Fruit fly (Drosophila melanogaster) whole organism, embryonic: Measurements from ENCODE around the gene klg.

ENCODE experiments used
- Antp ChIP-seq: fragments of 200-800 bp; sonication (Bioruptor generic); optimal IDR thresholded peaks from 3 replicates; lab custom pipeline; 2016; ENCODE audit warnings: missing biosample characterization, missing genetic modification characterization
- CG10267 ChIP-seq: fragments of 200-800 bp; sonication (Bioruptor generic); optimal IDR thresholded peaks from 2 replicates; lab custom pipeline; 2018; ENCODE audit warnings: missing biosample characterization, mild to moderate bottlenecking, missing genetic modification characterization, moderate library complexity
- CG11085 ChIP-seq: fragments of 200-800 bp; sonication (Bioruptor generic); IDR thresholded peaks from 2 replicates; pipeline ENCODE4 v1.3.6; 2022; ENCODE audit warnings: missing biosample characterization, missing genetic modification characterization
- CG12155 ChIP-seq: fragments of 200-800 bp; sonication (Bioruptor generic); optimal IDR thresholded peaks from 3 replicates; lab custom pipeline; 2016; ENCODE audit warnings: missing biosample characterization, missing genetic modification characterization
- CG13424 ChIP-seq: fragments of 200-800 bp; sonication (Bioruptor generic); optimal IDR thresholded peaks from 2 replicates; lab custom pipeline; 2019; ENCODE audit warnings: missing biosample characterization, mild to moderate bottlenecking, missing genetic modification characterization, moderate library complexity
- CG14710 ChIP-seq: fragments of 200-800 bp; sonication (Bioruptor generic); optimal IDR thresholded peaks from 3 replicates; lab custom pipeline; 2019; ENCODE audit warnings: missing biosample characterization, mild to moderate bottlenecking, missing genetic modification characterization, moderate library complexity
- CG15601 ChIP-seq: fragments of 200-800 bp; sonication (Bioruptor generic); optimal IDR thresholded peaks from 3 replicates; lab custom pipeline; 2019; ENCODE audit warnings: missing biosample characterization, mild to moderate bottlenecking, missing genetic modification characterization, moderate library complexity
- CG17186 ChIP-seq: fragments of 200-800 bp; sonication (Bioruptor generic); optimal IDR thresholded peaks from 3 replicates; lab custom pipeline; 2017; ENCODE audit warnings: missing biosample characterization, missing genetic modification reagents, missing genetic modification characterization
- CG17328 ChIP-seq: fragments of 200-800 bp; sonication (Bioruptor generic); IDR thresholded peaks from 2 replicates; pipeline ENCODE4 v1.3.6; 2022; ENCODE audit warnings: missing biosample characterization, missing genetic modification characterization
- CG18262 ChIP-seq: fragments of 200-800 bp; optimal IDR thresholded peaks from 3 replicates; lab custom pipeline; 2019; ENCODE audit warnings: missing biosample characterization, mild to moderate bottlenecking, missing genetic modification characterization, moderate library complexity
- CG18764 ChIP-seq: fragments of 200-800 bp; sonication (Bioruptor generic); optimal IDR thresholded peaks from 3 replicates; lab custom pipeline; 2016; ENCODE audit warnings: missing biosample characterization, missing genetic modification characterization
- CG3163 ChIP-seq: fragments of 200-800 bp; sonication (Bioruptor generic); optimal IDR thresholded peaks from 3 replicates; lab custom pipeline; 2016; ENCODE audit warnings: missing biosample characterization, missing genetic modification characterization
- CG4820 ChIP-seq: fragments of 200-800 bp; sonication (Bioruptor generic); optimal IDR thresholded peaks from 3 replicates; lab custom pipeline; 2016; ENCODE audit warnings: missing biosample characterization, missing genetic modification characterization
- CG5953 ChIP-seq: fragments of 200-800 bp; sonication (Bioruptor generic); IDR thresholded peaks from 2 replicates; pipeline ENCODE4 v1.3.6; 2022; ENCODE audit warnings: missing biosample characterization, missing genetic modification characterization
- CG6654 ChIP-seq: fragments of 200-800 bp; sonication (Bioruptor generic); optimal IDR thresholded peaks from 2 replicates; lab custom pipeline; 2017; ENCODE audit warnings: missing biosample characterization, mild to moderate bottlenecking, missing genetic modification characterization
- CG6689 ChIP-seq: fragments of 200-800 bp; sonication (Bioruptor generic); IDR thresholded peaks from 2 replicates; pipeline ENCODE4 v1.3.6; 2022; ENCODE audit warnings: missing biosample characterization, missing genetic modification characterization
- CG6854 ChIP-seq: fragments of 200-800 bp; sonication (Bioruptor generic); optimal IDR thresholded peaks from 3 replicates; lab custom pipeline; 2017; ENCODE audit warnings: missing biosample characterization, mild to moderate bottlenecking, missing genetic modification characterization
- CG8089 ChIP-seq: fragments of 200-800 bp; sonication (Bioruptor generic); optimal IDR thresholded peaks from 3 replicates; lab custom pipeline; 2016; ENCODE audit warnings: missing biosample characterization, missing genetic modification characterization
- CG9797 ChIP-seq: fragments of 200-800 bp; sonication (Bioruptor generic); optimal IDR thresholded peaks from 3 replicates; lab custom pipeline; 2018; ENCODE audit warnings: missing biosample characterization, mild to moderate bottlenecking, missing genetic modification characterization
- CG9932 ChIP-seq: fragments of 200-800 bp; sonication (Bioruptor generic); IDR thresholded peaks from 2 replicates; pipeline ENCODE4 v1.3.6; 2022; ENCODE audit warnings: missing biosample characterization, missing genetic modification characterization
- Chrac-16 ChIP-seq: fragments of 200-800 bp; sonication (Bioruptor generic); optimal IDR thresholded peaks from 3 replicates; lab custom pipeline; 2016; ENCODE audit warnings: missing biosample characterization, missing genetic modification characterization
- Ets65A ChIP-seq: fragments of 200-800 bp; sonication (Bioruptor generic); peaks from one replicate; lab custom pipeline; 2016; ENCODE audit warnings: missing biosample characterization, missing genetic modification characterization
- Fer2 ChIP-seq: fragments of 200-800 bp; sonication (Bioruptor generic); optimal IDR thresholded peaks from 2 replicates; lab custom pipeline; 2018; ENCODE audit warnings: missing biosample characterization, mild to moderate bottlenecking, missing genetic modification characterization, moderate library complexity
- HmgD ChIP-seq: fragments of 200-800 bp; sonication (Bioruptor generic); optimal IDR thresholded peaks from 3 replicates; lab custom pipeline; 2016; ENCODE audit warnings: missing biosample characterization, missing genetic modification characterization
- Hmx ChIP-seq: fragments of 200-800 bp; sonication (Bioruptor generic); optimal IDR thresholded peaks from 2 replicates; lab custom pipeline; 2016; ENCODE audit warnings: missing biosample characterization, missing genetic modification characterization
- NfI ChIP-seq: fragments of 200-800 bp; sonication (Bioruptor generic); optimal IDR thresholded peaks from 3 replicates; lab custom pipeline; 2018; ENCODE audit warnings: missing biosample characterization, mild to moderate bottlenecking, missing genetic modification characterization, moderate library complexity
- Opbp ChIP-seq: fragments of 200-800 bp; sonication (Bioruptor generic); IDR thresholded peaks from 3 replicates; pipeline ENCODE4 v1.3.6; 2022; ENCODE audit warnings: missing biosample characterization, missing genetic modification characterization; ENCODE audit not compliant: partially characterized antibody
- Ravus ChIP-seq: fragments of 200-800 bp; sonication (Bioruptor generic); IDR thresholded peaks from 2 replicates; pipeline ENCODE4 v1.3.6; 2022; ENCODE audit warnings: missing biosample characterization, missing genetic modification characterization
- Vsx1 ChIP-seq: fragments of 200-800 bp; sonication (Bioruptor generic); optimal IDR thresholded peaks from 2 replicates; lab custom pipeline; 2017; ENCODE audit warnings: missing biosample characterization, mild to moderate bottlenecking, missing genetic modification characterization, missing genetic modification reagents
- ase ChIP-seq: fragments of 200-800 bp; sonication (Bioruptor generic); IDR thresholded peaks from 3 replicates; pipeline ENCODE4 v1.3.6; 2022; ENCODE audit warnings: missing biosample characterization, missing genetic modification characterization
- ash1 ChIP-seq: fragments of 200-800 bp; sonication (Bioruptor generic); optimal IDR thresholded peaks from 2 replicates; lab custom pipeline; 2018; ENCODE audit warnings: missing biosample characterization, mild to moderate bottlenecking, missing genetic modification characterization
- az2 ChIP-seq: fragments of 200-800 bp; sonication (Bioruptor generic); optimal IDR thresholded peaks from 3 replicates; lab custom pipeline; 2016; ENCODE audit warnings: missing biosample characterization, missing genetic modification characterization
- chinmo ChIP-seq: fragments of 200-800 bp; sonication (Bioruptor generic); IDR thresholded peaks from 4 replicates; pipeline ENCODE4 v1.3.6; 2022; ENCODE audit warnings: missing biosample characterization, missing genetic modification characterization; ENCODE audit not compliant: partially characterized antibody
- chm ChIP-seq: fragments of 200-800 bp; sonication (Bioruptor generic); IDR thresholded peaks from 2 replicates; pipeline ENCODE4 v1.3.6; 2022; ENCODE audit warnings: missing biosample characterization, missing genetic modification characterization
- da ChIP-seq: fragments of 200-800 bp; sonication (Bioruptor generic); optimal IDR thresholded peaks from 2 replicates; lab custom pipeline; 2016; ENCODE audit warnings: missing biosample characterization, missing genetic modification characterization
- dati ChIP-seq: fragments of 200-800 bp; sonication (Bioruptor generic); IDR thresholded peaks from 2 replicates; pipeline ENCODE4 v1.3.6; 2022; ENCODE audit warnings: missing biosample characterization, missing genetic modification characterization
- dmrt99B ChIP-seq: fragments of 200-800 bp; sonication (Bioruptor generic); optimal IDR thresholded peaks from 2 replicates; lab custom pipeline; 2018; ENCODE audit warnings: missing biosample characterization, mild to moderate bottlenecking, missing genetic modification characterization, moderate library complexity
- esg ChIP-seq: fragments of 200-800 bp; sonication (Bioruptor generic); conservative IDR thresholded peaks from 2 replicates; pipeline ENCODE4 v1.3.6; 2022; ENCODE audit warnings: missing biosample characterization, missing genetic modification characterization
- ken ChIP-seq: fragments of 200-800 bp; sonication (Bioruptor generic); IDR thresholded peaks from 3 replicates; pipeline ENCODE4 v1.3.6; 2022; ENCODE audit warnings: missing biosample characterization, missing genetic modification characterization
- lbe ChIP-seq: fragments of 200-800 bp; sonication (Bioruptor generic); optimal IDR thresholded peaks from 2 replicates; lab custom pipeline; 2016; ENCODE audit warnings: missing biosample characterization, mild to moderate bottlenecking, missing genetic modification characterization
- lmd ChIP-seq: fragments of 200-800 bp; sonication (Bioruptor generic); IDR thresholded peaks from 2 replicates; pipeline ENCODE4 v1.3.6; 2022; ENCODE audit warnings: missing biosample characterization, missing genetic modification characterization
- luna ChIP-seq: fragments of 200-800 bp; sonication (Bioruptor generic); optimal IDR thresholded peaks from 2 replicates; lab custom pipeline; 2016; ENCODE audit warnings: missing biosample characterization, missing genetic modification characterization
- maf-S ChIP-seq: fragments of 200-800 bp; sonication (Bioruptor generic); optimal IDR thresholded peaks from 2 replicates; lab custom pipeline; 2016; ENCODE audit warnings: missing biosample characterization, missing genetic modification characterization
- ro ChIP-seq: fragments of 200-800 bp; sonication (Bioruptor generic); IDR thresholded peaks from 2 replicates; pipeline ENCODE4 v1.3.6; 2022; ENCODE audit warnings: missing biosample characterization, missing genetic modification characterization
- sens-2 ChIP-seq: fragments of 200-800 bp; sonication (Bioruptor generic); IDR thresholded peaks from 2 replicates; pipeline ENCODE4 v1.3.6; 2022; ENCODE audit warnings: missing biosample characterization, missing genetic modification characterization
- seq ChIP-seq: fragments of 200-800 bp; sonication (Bioruptor generic); IDR thresholded peaks from 2 replicates; pipeline ENCODE4 v1.3.6; 2022; ENCODE audit warnings: missing biosample characterization, missing genetic modification characterization
- so ChIP-seq: fragments of 200-800 bp; sonication (Bioruptor generic); IDR thresholded peaks from 3 replicates; pipeline ENCODE4 v1.3.6; 2022; ENCODE audit warnings: missing biosample characterization, missing genetic modification characterization
- trem ChIP-seq: fragments of 200-800 bp; optimal IDR thresholded peaks from 3 replicates; lab custom pipeline; 2019; ENCODE audit warnings: missing biosample characterization, mild to moderate bottlenecking, missing genetic modification characterization, moderate library complexity
- trh ChIP-seq: fragments of 200-800 bp; sonication (Bioruptor generic); optimal IDR thresholded peaks from 2 replicates; lab custom pipeline; 2016; ENCODE audit warnings: missing biosample characterization, missing genetic modification characterization
- unpg ChIP-seq: fragments of 200-800 bp; sonication (Bioruptor generic); optimal IDR thresholded peaks from 3 replicates; lab custom pipeline; 2018; ENCODE audit warnings: missing biosample characterization, mild to moderate bottlenecking, missing genetic modification characterization, moderate library complexity
- wor ChIP-seq: fragments of 200-800 bp; sonication (Bioruptor generic); IDR thresholded peaks from 2 replicates; pipeline ENCODE4 v1.3.6; 2022; ENCODE audit warnings: missing biosample characterization, missing genetic modification characterization
- yki ChIP-seq: fragments of >200 bp; optimal IDR thresholded peaks from 3 replicates; lab custom pipeline; 2018

Gene klg

DNA sequence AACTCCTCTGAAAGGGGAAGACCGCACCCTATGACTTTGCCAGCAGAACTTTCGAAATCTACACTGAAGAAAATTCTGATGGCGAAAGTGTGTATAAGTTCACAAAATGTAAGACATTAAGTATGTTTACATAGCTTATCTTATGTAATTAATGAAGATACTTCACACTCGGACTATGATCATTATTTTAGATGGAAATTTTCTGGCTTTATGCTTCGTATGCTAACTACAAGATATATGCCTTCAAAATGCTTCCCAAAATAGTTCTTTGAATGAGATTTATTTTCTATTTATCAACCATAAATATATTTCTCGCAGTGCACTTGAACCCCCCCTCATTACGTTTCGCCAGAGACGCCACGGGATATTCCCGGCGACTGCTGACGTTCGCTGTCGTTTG lies 20.7 kb upstream of the klg start (continued):
- TF ChIP-seq CG8089 (GFP tag; lab: Kevin White, UChicago) (no peak), CG18262 (tag; lab: Kevin White, UChicago) (peak; percentile 75), CG15601 (peak; percentile 48), Vsx1 (GFP tag; lab: Kevin White, UChicago) (no peak), lmd (GFP tag; lab: Robert Waterston, UW) (peak; percentile 46; the same call in 1 of the 2 replicates), CG14710 (tag; lab: Kevin White, UChicago) (peak; percentile 60), ase (GFP tag; lab: Robert Waterston, UW) (no peak), CG6854 (GFP tag; lab: Kevin White, UChicago) (no peak), seq (GFP tag; lab: Robert Waterston, UW) (peak; percentile 31; the same call in 1 of the 2 replicates), CG11085 (GFP tag; lab: Robert Waterston, UW) (no peak), Hmx (GFP tag; lab: Kevin White, UChicago) (no peak), dati (GFP tag; lab: Robert Waterston, UW) (no peak), az2 (GFP tag; lab: Kevin White, UChicago) (peak; percentile 11), Opbp (no peak), CG9932 (no peak), HmgD (no peak), CG9797 (no peak), unpg (GFP tag; lab: Kevin White, UChicago) (peak; percentile 41), CG17186 (GFP tag; lab: Kevin White, UChicago) (no peak), chm (GFP tag; lab: Robert Waterston, UW) (no peak), CG3163 (GFP tag; lab: Kevin White, UChicago) (no peak), CG6654 (GFP tag; lab: Kevin White, UChicago) (no peak), CG13424 (tag; lab: Kevin White, UChicago) (peak; percentile 61), Fer2 (no peak), sens-2 (GFP tag; lab: Robert Waterston, UW) (no peak), esg (GFP tag; lab: Robert Waterston, UW) (0 out of 2 replicates have a peak, but pooled peaks have one; percentile 17), ken (GFP tag; lab: Robert Waterston, UW) (no peak), ro (GFP tag; lab: Robert Waterston, UW) (no peak), Chrac-16 (GFP tag; lab: Kevin White, UChicago) (no peak), trem (tag; lab: Kevin White, UChicago) (peak; percentile 6), ash1 (GFP tag; lab: Kevin White, UChicago) (no peak), chinmo (GFP tag; lab: Robert Waterston, UW) (no peak), dmrt99B (tag; lab: Kevin White, UChicago) (peak; percentile 53), lbe (GFP tag; lab: Kevin White, UChicago) (no peak), wor (GFP tag; lab: Robert Waterston, UW) (peak; percentile 46; the same call in 1 of the 2 replicates), CG18764 (GFP tag; lab: Kevin White, UChicago) (no peak), luna (GFP tag; lab: Kevin White, UChicago) (no peak), CG4820 (GFP tag; lab: Kevin White, UChicago) (no peak), da (GFP tag; lab: Kevin White, UChicago) (no peak), so (GFP tag; lab: Robert Waterston, UW) (no peak), CG5953 (GFP tag; lab: Robert Waterston, UW) (no peak), maf-S (GFP tag; lab: Kevin White, UChicago) (no peak), CG12155 (GFP tag; lab: Kevin White, UChicago) (no peak), NfI (GFP tag; lab: Kevin White, UChicago) (peak; percentile 19), yki (no peak), Antp (no peak), Ets65A (GFP tag; lab: Kevin White, UChicago) (peak; percentile 83), CG10267 (tag; lab: Kevin White, UChicago) (peak; percentile 52), CG17328 (GFP tag; lab: Robert Waterston, UW) (0 out of 2 replicates have a peak, but pooled peaks have one; percentile 33), trh (GFP tag; lab: Kevin White, UChicago) (no peak), Ravus (GFP tag; lab: Robert Waterston, UW) (no peak), CG6689 (GFP tag; lab: Robert Waterston, UW) (peak; percentile 57)
